Worm (Caenorhabditis elegans): ENCODE results near the gene srx-31.
"Not testable (repeated sequence)": the region's sequence is repeated elsewhere in the genome, so short reads cannot be mapped to it uniquely, and the experiment has no call there.

The srx-31 gene

DNA sequence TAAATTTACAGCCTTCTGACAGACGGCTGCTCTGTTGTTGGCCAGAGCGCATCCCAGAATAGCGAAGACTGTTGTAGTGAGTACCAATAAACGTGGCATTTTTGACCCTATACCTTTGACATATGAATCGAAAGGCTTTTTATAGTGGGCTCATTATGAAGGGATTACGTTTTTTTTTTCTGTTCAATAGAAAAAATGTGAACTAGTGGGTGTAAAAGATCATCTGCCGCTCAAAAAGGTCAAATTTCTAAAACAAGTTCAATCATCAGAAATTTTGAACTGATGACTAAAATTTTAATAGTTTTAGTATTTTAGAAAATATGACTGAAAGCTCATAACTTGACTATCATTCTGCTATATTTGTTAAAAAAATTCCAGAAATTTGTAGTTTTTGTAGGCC, 32.1 kb upstream of the srx-31 start, which contains the start of gene K09C6.9:
Gene K09C6.9, minus strand, starts transcription at position 101 of the 400 bp plus-strand sequence.
- TF ChIP-seq Y55F3AM.14 (GFP tag; optimal IDR thresholded peaks at IDR 0.05) (no peak), nhr-12 (tag; optimal IDR thresholded peaks at IDR 0.05) (no peak), nhr-25 (tag; optimal IDR thresholded peaks at IDR 0.05) (no peak), skn-1 (tag; optimal IDR thresholded peaks at IDR 0.05) (no peak), ceh-82 (tag; optimal IDR thresholded peaks at IDR 0.05) (no peak), egl-27 (tag; optimal IDR thresholded peaks at IDR 0.05) (no peak), peb-1 (tag; optimal IDR thresholded peaks at IDR 0.05) (no peak), lin-13 (GFP tag; optimal IDR thresholded peaks at IDR 0.05) (no peak), elt-1 (tag; optimal IDR thresholded peaks at IDR 0.05) (no peak), nhr-21 (tag; optimal IDR thresholded peaks at IDR 0.05) (no peak)

- TF ChIP-seq sem-4 (tag; optimal IDR thresholded peaks at IDR 0.05) (no peak), ama-1 (optimal IDR thresholded peaks at IDR 0.05) (no peak), gmeb-1 (tag; optimal IDR thresholded peaks at IDR 0.05) (no peak), ztf-1 (GFP tag; conservative IDR thresholded peaks at IDR 0.05) (no peak), ZK546.5 (tag; optimal IDR thresholded peaks at IDR 0.05) (no peak), blmp-1 (tag; optimal IDR thresholded peaks at IDR 0.05; ENCODE audit: insufficient read depth) (no peak), lin-39 (tag; optimal IDR thresholded peaks at IDR 0.05) (no peak), F13H6.1 (tag; optimal IDR thresholded peaks at IDR 0.05) (no peak), lin-13 (GFP tag; optimal IDR thresholded peaks at IDR 0.05) (no peak), nhr-129 (tag; optimal IDR thresholded peaks at IDR 0.05) (no peak), R02D3.7 (tag; optimal IDR thresholded peaks at IDR 0.05) (no peak), fos-1 (tag; optimal IDR thresholded peaks at IDR 0.05) (no peak)
Observed at ce11 chrV:852184-852583, 29.4 kb upstream of the srx-31 start, which contains the start of gene K09C6.3. Gene K09C6.3, plus strand, starts transcription at chrV:852484.

DNA sequence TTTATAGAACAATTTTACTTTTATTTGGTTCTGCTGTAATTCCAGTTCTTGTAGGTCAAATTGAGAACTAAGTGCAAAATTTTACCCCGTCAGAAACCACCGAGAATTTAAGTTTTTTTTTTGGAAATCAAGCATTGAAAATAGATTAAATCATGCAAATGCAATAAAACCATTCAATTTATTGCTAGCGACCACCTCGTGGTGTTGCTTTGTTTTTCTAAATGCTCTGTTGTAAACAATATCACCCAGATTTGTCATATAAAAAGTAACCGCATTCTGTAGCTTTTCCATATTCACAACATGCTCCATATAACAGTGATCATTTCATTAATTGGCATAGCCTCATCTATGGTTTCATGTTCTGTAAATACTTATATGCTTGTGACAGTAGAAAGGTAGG, 26.7 kb upstream of the srx-31 start, which contains the start of gene srbc-12:
Gene srbc-12, plus strand, starts transcription at position 301 of the 400 bp plus-strand sequence.
- TF ChIP-seq sma-9 (GFP tag; optimal IDR thresholded peaks at IDR 0.05) (no peak), sma-9 (tag; optimal IDR thresholded peaks at IDR 0.05) (no peak), sma-3 (GFP tag; optimal IDR thresholded peaks at IDR 0.05) (no peak), ztf-4 (tag; optimal IDR thresholded peaks at IDR 0.05) (no peak)

ce11 chrV:849042-849441, 26.2 kb upstream of the srx-31 start:
- TF ChIP-seq sma-3 (GFP tag; optimal IDR thresholded peaks at IDR 0.05) (no peak), sem-4 (tag; optimal IDR thresholded peaks at IDR 0.05) (no peak), ztf-11 (tag; optimal IDR thresholded peaks at IDR 0.05) (no peak), nhr-237 (tag; optimal IDR thresholded peaks at IDR 0.05) (no peak), peb-1 (tag; optimal IDR thresholded peaks at IDR 0.05) (no peak), fos-1 (tag; optimal IDR thresholded peaks at IDR 0.05) (no peak), lsy-2 (tag; optimal IDR thresholded peaks at IDR 0.05) (no peak), lin-13 (GFP tag; optimal IDR thresholded peaks at IDR 0.05) (no peak), aly-2 (tag; optimal IDR thresholded peaks at IDR 0.05) (no peak), zag-1 (tag; optimal IDR thresholded peaks at IDR 0.05) (no peak), nhr-11 (tag; optimal IDR thresholded peaks at IDR 0.05) (no peak), skn-1 (tag; optimal IDR thresholded peaks at IDR 0.05) (no peak), mab-5 (tag; optimal IDR thresholded peaks at IDR 0.05) (no peak), ama-1 (optimal IDR thresholded peaks at IDR 0.05) (no peak), Y55F3AM.14 (GFP tag; optimal IDR thresholded peaks at IDR 0.05) (no peak), ZK546.5 (tag; optimal IDR thresholded peaks at IDR 0.05) (no peak), lin-11 (tag; optimal IDR thresholded peaks at IDR 0.05) (no peak), ceh-16 (tag; optimal IDR thresholded peaks at IDR 0.05) (no peak)

DNA sequence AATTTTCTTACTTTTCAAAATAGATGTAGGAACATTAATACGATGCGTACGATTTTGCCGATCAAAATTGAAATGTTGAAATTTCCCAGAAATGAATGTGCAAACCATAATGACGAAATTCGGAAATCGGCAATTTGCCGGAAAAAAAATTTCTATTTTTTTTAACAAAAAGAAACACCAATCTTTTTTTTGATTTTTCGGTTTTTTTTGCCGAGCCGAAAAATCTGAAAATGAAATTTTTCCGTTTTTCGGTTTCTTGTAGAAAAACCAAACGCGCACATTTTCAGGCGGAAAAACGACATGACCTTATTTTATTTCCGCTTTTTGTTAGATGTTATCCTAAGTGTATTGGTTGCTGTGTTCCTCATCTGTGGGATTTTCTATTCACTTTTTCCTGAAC, 24.7 kb upstream of the srx-31 start, which contains the start of gene srbc-13:
Gene srbc-13, plus strand, starts transcription at position 301 of the 400 bp plus-strand sequence.
- TF ChIP-seq ceh-16 (tag; optimal IDR thresholded peaks at IDR 0.05) (no peak), mab-5 (tag; optimal IDR thresholded peaks at IDR 0.05) (no peak)

DNA sequence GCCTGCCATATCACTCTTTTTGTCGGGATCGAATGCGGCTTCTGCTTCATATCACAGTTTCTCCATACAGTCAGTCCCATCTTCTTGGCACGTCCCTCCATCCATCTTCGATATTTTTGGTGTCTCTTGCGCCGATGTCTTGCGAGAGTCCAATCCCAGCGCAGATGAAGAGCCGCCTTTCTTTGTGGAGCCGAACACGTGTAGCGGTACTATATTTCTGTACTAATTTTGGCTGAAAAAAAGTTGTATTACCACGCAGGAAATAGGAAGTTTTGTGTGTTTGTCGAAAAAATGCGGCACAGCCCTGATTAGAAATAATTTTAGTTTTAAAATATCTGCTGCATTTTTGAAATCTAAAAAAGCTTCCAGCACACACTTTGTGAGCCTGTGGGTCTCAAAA, 20.3 kb upstream of the srx-31 start, which contains the start of gene K09C6.8:
Gene K09C6.8, minus strand, starts transcription at position 101 of the 400 bp plus-strand sequence.
- not testable (repeated sequence) for TF ChIP-seq nhr-6, fos-1, unc-39 (tag; optimal IDR thresholded peaks at IDR 0.05)
